Worm (Caenorhabditis elegans) whole organism, L3 larva: Measurements from ENCODE around the gene C09E7.10.

ENCODE experiments used
- ceh-16 ChIP-seq: sonication (generic microtip); optimal IDR thresholded peaks from 2 replicates; lab custom pipeline; 2017; ENCODE audit warnings: missing biosample characterization, missing genetic modification characterization
- elt-3 ChIP-seq, 3 experiments: fragments of 150-350 bp in 1 of 3; sonication (generic microtip) in 2 of 3; optimal IDR thresholded peaks; 2 replicates in 2 of 3; 4 replicates in 1 of 3; lab custom pipeline; 2014 to 2017; ENCODE audit warnings: missing biosample characterization in 3 of 3, missing genetic modification characterization in 3 of 3
- eor-1 ChIP-seq, 2 experiments: fragments of 150-350 bp; optimal IDR thresholded peaks; 2 replicates each; lab custom pipeline; 2014 to 2018; ENCODE audit warnings: missing biosample characterization in 2 of 2, missing genetic modification characterization in 2 of 2
- fkh-2 ChIP-seq: fragments of 150-350 bp; optimal IDR thresholded peaks from 2 replicates; lab custom pipeline; 2014; ENCODE audit warnings: missing biosample characterization, missing genetic modification reagents, missing genetic modification characterization
- fos-1 ChIP-seq: fragments of 150-350 bp; optimal IDR thresholded peaks from 2 replicates; lab custom pipeline; 2014; ENCODE audit warnings: missing biosample characterization, missing genetic modification characterization
- lin-15B ChIP-seq: fragments of 150-350 bp; optimal IDR thresholded peaks from 2 replicates; lab custom pipeline; 2014; ENCODE audit warnings: missing biosample characterization, missing genetic modification characterization
- nhr-11 ChIP-seq: fragments of 150-350 bp; optimal IDR thresholded peaks from 2 replicates; lab custom pipeline; 2014; ENCODE audit warnings: missing biosample characterization, missing genetic modification characterization
- nhr-237 ChIP-seq: fragments of 150-350 bp; optimal IDR thresholded peaks from 2 replicates; lab custom pipeline; 2014; ENCODE audit warnings: missing biosample characterization, missing genetic modification characterization
- nhr-76 ChIP-seq: fragments of 150-350 bp; sonication (generic microtip); optimal IDR thresholded peaks from 5 replicates; lab custom pipeline; 2014; ENCODE audit warnings: missing biosample characterization, missing genetic modification characterization
- pqm-1 ChIP-seq: fragments of 150-350 bp; optimal IDR thresholded peaks from 2 replicates; lab custom pipeline; 2017; ENCODE audit warnings: missing biosample characterization, missing genetic modification characterization, inconsistent platforms
- sea-2 ChIP-seq: fragments of 150-350 bp; sonication (generic microtip); optimal IDR thresholded peaks from 4 replicates; lab custom pipeline; 2014; ENCODE audit warnings: missing biosample characterization, missing genetic modification reagents, missing genetic modification characterization

DNA sequence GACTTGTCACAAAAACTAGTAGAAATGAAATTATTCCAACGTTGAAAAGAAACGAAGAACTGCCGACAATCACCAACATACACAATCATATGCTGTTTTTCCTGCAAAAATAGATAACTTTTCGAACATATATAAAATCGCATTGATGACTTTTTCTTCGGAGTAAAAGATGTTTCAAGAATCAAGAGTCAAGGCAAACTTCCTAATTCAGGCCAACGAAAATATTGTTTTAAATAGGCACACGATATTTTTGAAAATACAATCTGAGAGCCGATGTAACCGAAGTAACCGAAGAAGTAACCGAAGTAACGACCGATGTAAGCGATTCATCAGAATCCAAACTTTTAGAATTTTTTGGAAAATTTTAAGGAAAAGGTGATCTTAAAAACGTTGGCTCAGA is at the start of gene C09E7.10:
- no peak for TF ChIP-seq sea-2
- no peak for TF ChIP-seq nhr-237 (tag; lab: Kevin White, UChicago)
- no peak for TF ChIP-seq elt-3 (tag; optimal IDR thresholded peaks at IDR 0.05; lab: Kevin White, UChicago)
- no peak for TF ChIP-seq pqm-1 (tag; lab: Kevin White, UChicago)
- no peak for TF ChIP-seq nhr-11 (tag; lab: Kevin White, UChicago)
- no peak for TF ChIP-seq ceh-16
- TF ChIP-seq nhr-76 = no peak
- no peak for TF ChIP-seq lin-15B
- no peak for TF ChIP-seq fos-1 (tag; lab: Kevin White, UChicago)
- no peak for TF ChIP-seq fkh-2 (tag; lab: Kevin White, UChicago)
- TF ChIP-seq eor-1 (tag; optimal IDR thresholded peaks at IDR 0.05; lab: Kevin White, UChicago) = no peak
